Worm (Caenorhabditis elegans) whole organism, mixed stage, embryonic: ENCODE data around the gene F56H11.2.

Source experiments
- bed-3 ChIP-seq: fragments of 200-800 bp; sonication (Bioruptor generic); optimal IDR thresholded peaks from 3 replicates; lab custom pipeline; 2018; ENCODE audit warnings: mild to moderate bottlenecking, missing genetic modification characterization, moderate library complexity, missing compliant biosample characterization
- elt-1 ChIP-seq: sonication (generic microtip); optimal IDR thresholded peaks from 2 replicates; lab custom pipeline; 2017; ENCODE audit warnings: missing genetic modification characterization, mild to moderate bottlenecking, missing compliant biosample characterization, antibody characterized with exemption, moderate library complexity, borderline replicate concordance; ENCODE audit not compliant: insufficient read depth
- elt-3 ChIP-seq: fragments of 150-350 bp; optimal IDR thresholded peaks from 2 replicates; lab custom pipeline; 2014; ENCODE audit warnings: missing biosample characterization, missing genetic modification characterization
- lin-13 ChIP-seq: fragments of 150-350 bp; optimal IDR thresholded peaks from 2 replicates; lab custom pipeline; 2014; ENCODE audit warnings: missing biosample characterization, missing genetic modification characterization
- lin-32 ChIP-seq: fragments of 200-800 bp; sonication (Bioruptor generic); optimal IDR thresholded peaks from 2 replicates; lab custom pipeline; 2018; ENCODE audit warnings: mild to moderate bottlenecking, missing genetic modification characterization, missing compliant biosample characterization
- lsy-2 ChIP-seq: fragments of 150-350 bp; optimal IDR thresholded peaks from 2 replicates; lab custom pipeline; 2014; ENCODE audit warnings: missing biosample characterization, missing genetic modification characterization
- mls-2 ChIP-seq: sonication (generic microtip); optimal IDR thresholded peaks from 2 replicates; lab custom pipeline; 2016; ENCODE audit warnings: mild to moderate bottlenecking, missing genetic modification characterization, moderate library complexity, missing compliant biosample characterization
- nhr-237 ChIP-seq: fragments of 150-350 bp; optimal IDR thresholded peaks from 2 replicates; lab custom pipeline; 2014; ENCODE audit warnings: missing biosample characterization, missing genetic modification characterization
- nhr-28 ChIP-seq: fragments of 150-350 bp; optimal IDR thresholded peaks from 2 replicates; lab custom pipeline; 2014; ENCODE audit warnings: missing biosample characterization, missing genetic modification characterization
- pha-4 ChIP-seq: fragments of 150-350 bp; optimal IDR thresholded peaks from 2 replicates; lab custom pipeline; 2018; ENCODE audit warnings: missing biosample characterization, missing genetic modification reagents, missing genetic modification characterization
- snpc-4 ChIP-seq: fragments of 150-350 bp; optimal IDR thresholded peaks from 2 replicates; lab custom pipeline; 2014; ENCODE audit warnings: missing biosample characterization, missing genetic modification characterization
- tbx-8 ChIP-seq: fragments of 200-800 bp; sonication (Bioruptor generic); optimal IDR thresholded peaks from 2 replicates; lab custom pipeline; 2018; ENCODE audit warnings: mild to moderate bottlenecking, missing genetic modification characterization, moderate library complexity, missing compliant biosample characterization
- unc-62 ChIP-seq: fragments of 150-350 bp; optimal IDR thresholded peaks from 2 replicates; lab custom pipeline; 2014; ENCODE audit warnings: missing biosample characterization, missing genetic modification reagents, missing genetic modification characterization
- zip-8 ChIP-seq: fragments of 150-350 bp; optimal IDR thresholded peaks from 2 replicates; lab custom pipeline; 2014; ENCODE audit warnings: missing biosample characterization, missing genetic modification characterization

DNA sequence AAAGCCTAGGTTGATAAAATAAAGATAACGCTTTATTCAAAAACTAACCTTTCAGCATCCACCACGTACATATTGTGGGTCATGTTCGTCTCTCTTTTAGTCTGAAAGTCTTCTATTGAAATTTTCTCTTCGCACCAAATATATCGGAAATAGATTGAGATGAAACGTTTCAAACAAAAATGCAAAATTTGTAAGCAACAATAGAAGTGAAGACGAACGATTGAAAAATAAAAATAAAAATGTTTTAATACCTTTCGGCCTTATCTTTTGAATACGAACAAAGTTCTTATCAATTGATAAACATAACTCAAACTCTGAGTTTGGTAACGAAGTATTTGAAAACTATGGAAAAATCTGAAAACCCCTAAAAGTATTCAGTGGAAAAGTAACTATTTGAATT lies at the start of gene F56H11.2:
- TF ChIP-seq zip-8 (tag; lab: Kevin White, UChicago): no peak
- TF ChIP-seq elt-1 (tag; lab: Kevin White, UChicago): no peak
- no peak for TF ChIP-seq nhr-237
- TF ChIP-seq lsy-2: no peak
- TF ChIP-seq pha-4 (tag; lab: Kevin White, UChicago): no peak
- no peak for TF ChIP-seq tbx-8
- no peak for TF ChIP-seq unc-62
- TF ChIP-seq bed-3: no peak
- TF ChIP-seq elt-3 (tag; lab: Kevin White, UChicago): no peak
- TF ChIP-seq mls-2 (tag; lab: Kevin White, UChicago): no peak
- TF ChIP-seq nhr-28 (tag; lab: Kevin White, UChicago): no peak
- no peak for TF ChIP-seq snpc-4
- TF ChIP-seq lin-13: no peak
- no peak for TF ChIP-seq lin-32
